Worm (Caenorhabditis elegans) whole organism, young adult: ENCODE data around the gene fbxb-19.
A peak's percentile ranks its signal among the peaks of the same experiment; 100 is the strongest.

Experiments
- B0035.1 ChIP-seq: sonication (generic microtip); optimal IDR thresholded peaks from 2 replicates; lab custom pipeline; 2016; ENCODE audit warnings: missing genetic modification characterization, mild to moderate bottlenecking, missing compliant biosample characterization, missing genotype, missing genetic modification reagents
- B0261.1 ChIP-seq: sonication (generic microtip); optimal IDR thresholded peaks from 2 replicates; lab custom pipeline; 2016; ENCODE audit warnings: mild to moderate bottlenecking, missing genetic modification characterization, moderate library complexity, missing compliant biosample characterization
- B0336.3 ChIP-seq: fragments of 200-800 bp; sonication (Bioruptor generic); IDR thresholded peaks from 2 replicates; pipeline ENCODE4 v1.3.6; 2022; ENCODE audit warnings: missing genetic modification characterization, missing compliant biosample characterization
- D2030.7 ChIP-seq: fragments of 200-800 bp; sonication (Bioruptor generic); IDR thresholded peaks from 2 replicates; pipeline ENCODE4 v1.3.6; 2022; ENCODE audit warnings: missing genetic modification reagents, missing genetic modification characterization, missing compliant biosample characterization
- F49E8.2 ChIP-seq: sonication (generic microtip); optimal IDR thresholded peaks from 3 replicates; lab custom pipeline; 2017; ENCODE audit warnings: missing genetic modification characterization, mild to moderate bottlenecking, missing compliant biosample characterization, antibody characterized with exemption, moderate library complexity; ENCODE audit not compliant: insufficient read depth
- K11D2.4 ChIP-seq: fragments of 200-800 bp; sonication (Bioruptor generic); IDR thresholded peaks from 2 replicates; pipeline ENCODE4 v1.3.6; 2022; ENCODE audit warnings: missing genetic modification reagents, missing genetic modification characterization, missing compliant biosample characterization
- T07F8.4 ChIP-seq: sonication (generic microtip); optimal IDR thresholded peaks from 2 replicates; lab custom pipeline; 2016; ENCODE audit warnings: mild to moderate bottlenecking, missing genetic modification characterization, moderate library complexity, missing compliant biosample characterization
- Y56A3A.18 ChIP-seq: fragments of 200-800 bp; sonication (Bioruptor generic); IDR thresholded peaks from 2 replicates; pipeline ENCODE4 v1.3.6; 2022; ENCODE audit warnings: missing genetic modification reagents, missing genetic modification characterization, missing compliant biosample characterization
- Y95B8A.8 ChIP-seq: fragments of 200-800 bp; sonication (Bioruptor generic); IDR thresholded peaks from 2 replicates; pipeline ENCODE4 v1.3.6; 2022; ENCODE audit warnings: missing genetic modification reagents, missing genetic modification characterization, missing compliant biosample characterization
- akir-1 ChIP-seq: fragments of 200-800 bp; sonication (Bioruptor generic); optimal IDR thresholded peaks from 2 replicates; lab custom pipeline; 2018; ENCODE audit warnings: mild to moderate bottlenecking, missing genetic modification characterization, moderate library complexity, missing compliant biosample characterization
- aptf-2 ChIP-seq: fragments of 200-800 bp; sonication (Bioruptor generic); conservative IDR thresholded peaks from 2 replicates; pipeline ENCODE4 v1.3.6; 2022; ENCODE audit warnings: missing genetic modification reagents, missing genetic modification characterization, missing compliant biosample characterization
- aptf-3 ChIP-seq: fragments of 200-800 bp; sonication (Bioruptor generic); IDR thresholded peaks from 2 replicates; pipeline ENCODE4 v1.3.6; 2022; ENCODE audit warnings: missing genetic modification characterization, missing compliant biosample characterization
- attf-3 ChIP-seq: fragments of 200-800 bp; sonication (Bioruptor generic); conservative IDR thresholded peaks from 2 replicates; pipeline ENCODE4 v1.3.6; 2022; ENCODE audit warnings: missing genetic modification reagents, missing genetic modification characterization, missing compliant biosample characterization
- bed-2 ChIP-seq: fragments of 200-800 bp; sonication (Bioruptor generic); IDR thresholded peaks from 2 replicates; pipeline ENCODE4 v1.3.6; 2022; ENCODE audit warnings: missing genetic modification reagents, missing genetic modification characterization, missing compliant biosample characterization
- ccch-3 ChIP-seq: fragments of 200-800 bp; sonication (Bioruptor generic); optimal IDR thresholded peaks from 2 replicates; lab custom pipeline; 2018; ENCODE audit warnings: mild to moderate bottlenecking, missing genetic modification characterization, missing compliant biosample characterization
- ceh-100 ChIP-seq: fragments of 200-800 bp; sonication (Bioruptor generic); IDR thresholded peaks from 2 replicates; pipeline ENCODE4 v1.3.6; 2022; ENCODE audit warnings: missing genetic modification reagents, missing genetic modification characterization, missing compliant biosample characterization
- chd-7 ChIP-seq: sonication (generic microtip); optimal IDR thresholded peaks from 2 replicates; lab custom pipeline; 2016; ENCODE audit warnings: mild to moderate bottlenecking, missing genetic modification characterization, moderate library complexity, missing compliant biosample characterization
- die-1 ChIP-seq: sonication (generic microtip); optimal IDR thresholded peaks from 2 replicates; lab custom pipeline; 2016; ENCODE audit warnings: missing genotype, mild to moderate bottlenecking, missing genetic modification characterization, missing compliant biosample characterization
- dox-1 ChIP-seq: fragments of 200-800 bp; sonication (Bioruptor generic); IDR thresholded peaks from 2 replicates; pipeline ENCODE4 v1.3.6; 2022; ENCODE audit warnings: missing genetic modification reagents, missing genetic modification characterization, missing compliant biosample characterization
- efl-1 ChIP-seq: fragments of 150-350 bp; optimal IDR thresholded peaks from 2 replicates; lab custom pipeline; 2014; ENCODE audit warnings: missing biosample characterization, missing genetic modification reagents, missing genetic modification characterization
- ekl-4 ChIP-seq: fragments of 200-800 bp; sonication (Bioruptor generic); IDR thresholded peaks from 2 replicates; pipeline ENCODE4 v1.3.6; 2022; ENCODE audit warnings: missing genetic modification reagents, missing genetic modification characterization, missing compliant biosample characterization
- ets-4 ChIP-seq: fragments of 200-800 bp; sonication (Bioruptor generic); optimal IDR thresholded peaks from 2 replicates; lab custom pipeline; 2018; ENCODE audit warnings: mild to moderate bottlenecking, missing genetic modification characterization, missing compliant biosample characterization
- hlh-26 ChIP-seq: fragments of 200-800 bp; sonication (Bioruptor generic); conservative IDR thresholded peaks from 2 replicates; pipeline ENCODE4 v1.3.6; 2022; ENCODE audit warnings: missing genetic modification reagents, missing genetic modification characterization, missing compliant biosample characterization
- hsf-1 ChIP-seq: fragments of 200-800 bp; sonication (Bioruptor generic); IDR thresholded peaks from 2 replicates; pipeline ENCODE4 v1.3.6; 2022; ENCODE audit warnings: missing genetic modification reagents, missing genetic modification characterization, missing compliant biosample characterization
- lin-26 ChIP-seq: fragments of 200-800 bp; sonication (Bioruptor generic); IDR thresholded peaks from 2 replicates; pipeline ENCODE4 v1.3.6; 2022; ENCODE audit warnings: missing genetic modification reagents, missing genetic modification characterization, missing compliant biosample characterization
- lsy-27 ChIP-seq: sonication (generic microtip); optimal IDR thresholded peaks from 2 replicates; lab custom pipeline; 2017; ENCODE audit warnings: missing genetic modification characterization, mild to moderate bottlenecking, missing compliant biosample characterization, antibody characterized with exemption, missing genotype, borderline replicate concordance; ENCODE audit not compliant: insufficient read depth
- mcd-1 ChIP-seq: fragments of 200-800 bp; sonication (Bioruptor generic); IDR thresholded peaks from 2 replicates; pipeline ENCODE4 v1.3.6; 2022; ENCODE audit warnings: missing genetic modification reagents, missing genetic modification characterization, missing compliant biosample characterization
- mxl-1 ChIP-seq: sonication (generic microtip); optimal IDR thresholded peaks from 2 replicates; lab custom pipeline; 2016; ENCODE audit warnings: missing genetic modification characterization, missing compliant biosample characterization
- nfya-2 ChIP-seq: fragments of 200-800 bp; sonication (Bioruptor generic); IDR thresholded peaks from 2 replicates; pipeline ENCODE4 v1.3.6; 2022; ENCODE audit warnings: missing genetic modification reagents, missing genetic modification characterization, missing compliant biosample characterization
- nhr-80 ChIP-seq: sonication (generic microtip); optimal IDR thresholded peaks from 2 replicates; lab custom pipeline; 2016; ENCODE audit warnings: missing genetic modification characterization, missing compliant biosample characterization
- rpc-1 ChIP-seq, 2 experiments: fragments of 150-350 bp in 1 of 2; sonication (generic microtip) in 1 of 2; optimal IDR thresholded peaks; 2 replicates each; lab custom pipeline; 2014 to 2018; ENCODE audit warnings: missing biosample characterization in 1 of 2, missing genetic modification characterization in 1 of 2, missing genetic modification reagents in 1 of 2, missing genotype in 1 of 2
- sea-2 ChIP-seq: fragments of 200-800 bp; sonication (Bioruptor generic); IDR thresholded peaks from 2 replicates; pipeline ENCODE4 v1.3.6; 2022; ENCODE audit warnings: missing genetic modification characterization, missing compliant biosample characterization
- somi-1 ChIP-seq: fragments of 200-800 bp; sonication (Bioruptor generic); optimal IDR thresholded peaks from 2 replicates; lab custom pipeline; 2018; ENCODE audit warnings: mild to moderate bottlenecking, missing genetic modification characterization, missing compliant biosample characterization
- tbp1 ChIP-seq: fragments of 200-800 bp; sonication (Bioruptor generic); optimal IDR thresholded peaks from 2 replicates; lab custom pipeline; 2018; ENCODE audit warnings: mild to moderate bottlenecking, missing genetic modification characterization, missing compliant biosample characterization
- tbx-9 ChIP-seq: sonication (generic microtip); optimal IDR thresholded peaks from 2 replicates; lab custom pipeline; 2016; ENCODE audit warnings: borderline replicate concordance, missing genetic modification characterization, inconsistent platforms, missing compliant biosample characterization
- unc-62 ChIP-seq: fragments of 150-350 bp; optimal IDR thresholded peaks from 2 replicates; lab custom pipeline; 2014; ENCODE audit warnings: missing biosample characterization, missing genetic modification reagents, missing genetic modification characterization
- ztf-3 ChIP-seq: fragments of 200-800 bp; sonication (Bioruptor generic); optimal IDR thresholded peaks from 2 replicates; lab custom pipeline; 2018; ENCODE audit warnings: mild to moderate bottlenecking, missing genetic modification characterization, missing compliant biosample characterization

Gene fbxb-19

DNA sequence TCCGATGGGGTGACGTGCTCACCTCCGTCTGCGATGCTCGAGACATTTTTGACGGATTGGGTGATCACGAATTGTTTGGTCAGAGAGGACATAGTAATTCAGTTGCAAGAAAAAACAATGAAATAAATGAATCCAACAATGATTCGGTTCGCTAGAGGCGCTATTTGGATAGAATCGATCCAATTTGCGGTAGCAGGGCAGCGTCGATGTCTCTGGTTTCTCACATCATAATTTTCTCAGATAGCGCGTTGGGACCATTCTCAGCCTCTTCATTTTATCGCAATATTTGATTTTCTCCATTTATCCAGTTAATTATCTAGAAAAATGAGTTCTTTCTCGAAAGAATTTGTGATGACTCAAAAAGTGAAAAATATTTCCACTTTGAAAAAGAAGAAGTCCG is 17.4 kb upstream of the fbxb-19 start, which contains the start of gene sdz-18:
sdz-18 (minus strand) TSS at position 101 of the 400 bp plus-strand sequence.
- TF ChIP-seq lin-26 (GFP tag; lab: Robert Waterston, UW): no peak
- no peak for TF ChIP-seq somi-1 (GFP tag; lab: Kevin White, UChicago)
- TF ChIP-seq D2030.7 (GFP tag; lab: Robert Waterston, UW): no peak
- TF ChIP-seq nfya-2 (GFP tag; lab: Robert Waterston, UW): no peak
- TF ChIP-seq nhr-80 (tag; lab: Kevin White, UChicago): no peak
- TF ChIP-seq F49E8.2 (tag; lab: Kevin White, UChicago): no peak
- no peak for TF ChIP-seq ekl-4 (GFP tag; lab: Robert Waterston, UW)
- TF ChIP-seq tbx-9 (tag; lab: Kevin White, UChicago): no peak
- no peak for TF ChIP-seq chd-7 (tag; lab: Kevin White, UChicago)
- TF ChIP-seq ceh-100 (GFP tag; lab: Robert Waterston, UW): no peak
- no peak for TF ChIP-seq bed-2 (GFP tag; lab: Robert Waterston, UW)
- no peak for TF ChIP-seq mcd-1 (GFP tag; lab: Robert Waterston, UW)
- TF ChIP-seq attf-3 (GFP tag; lab: Robert Waterston, UW): no peak
- no peak for TF ChIP-seq tbp1
- TF ChIP-seq B0336.3 (GFP tag; lab: Robert Waterston, UW): no peak
- TF ChIP-seq sea-2: no peak
- TF ChIP-seq T07F8.4 (tag; lab: Kevin White, UChicago): no peak
- TF ChIP-seq ztf-3 (GFP tag; lab: Kevin White, UChicago): no peak
- TF ChIP-seq Y95B8A.8 (GFP tag; lab: Robert Waterston, UW): no peak
- TF ChIP-seq ccch-3: no peak

DNA sequence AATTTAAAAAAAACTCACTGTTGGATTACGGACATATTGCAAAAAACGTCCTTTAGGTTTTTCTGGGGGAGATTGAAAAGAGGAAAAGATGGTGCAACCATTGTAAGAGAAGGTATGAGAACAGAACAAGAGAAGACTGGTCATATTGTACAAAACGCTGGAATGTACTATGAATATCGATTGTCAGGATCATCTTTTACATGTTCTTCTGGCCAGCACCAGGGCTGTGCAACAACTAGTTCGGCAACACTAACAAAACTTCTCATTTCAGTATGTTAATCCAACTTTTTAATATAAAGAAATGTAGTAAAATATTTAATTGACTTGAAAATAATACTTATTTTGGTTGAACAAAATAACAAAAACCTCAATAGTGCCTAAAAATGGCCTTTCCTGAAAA is 14.4 kb upstream of the fbxb-19 start, which contains the start of gene fbxb-47:
fbxb-47 (minus strand) TSS at position 101 of the 400 bp plus-strand sequence.
- TF ChIP-seq F49E8.2 (tag; lab: Kevin White, UChicago) (no peak), akir-1 (no peak), hsf-1 (GFP tag; lab: Robert Waterston, UW) (no peak), unc-62 (GFP tag; lab: Kevin White, UChicago) (no peak)

DNA sequence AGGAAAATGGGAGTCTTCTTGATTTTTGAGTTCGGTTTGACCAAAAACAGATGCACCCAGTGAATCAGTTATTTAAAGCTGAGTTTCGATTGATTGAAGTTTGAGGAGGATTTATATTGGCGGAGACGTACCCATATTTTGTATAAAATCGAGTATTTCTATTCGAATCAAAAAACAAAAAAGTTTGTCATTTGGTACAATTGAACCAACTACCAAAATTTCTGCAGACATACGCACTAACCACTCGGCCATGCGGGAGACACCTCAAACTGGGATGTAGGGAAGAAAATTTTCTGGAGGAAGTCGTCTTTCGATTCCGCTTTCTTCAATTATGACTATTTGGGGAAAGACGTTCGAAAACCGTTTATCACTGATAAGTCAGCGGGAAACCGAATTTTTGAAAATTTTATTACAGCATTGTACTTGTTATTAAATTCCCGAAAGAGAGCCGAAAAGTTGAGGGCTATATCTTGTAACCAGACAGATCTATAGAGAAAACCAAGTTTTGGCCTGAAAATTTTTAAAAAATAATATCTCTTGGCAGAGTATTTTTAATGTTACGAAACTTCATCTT is 11.6 kb upstream of the fbxb-19 start:
- TF ChIP-seq lin-26 (GFP tag; lab: Robert Waterston, UW) (peak; percentile 61; the same call in 1 of the 2 replicates), rpc-1 (optimal IDR thresholded peaks at IDR 0.05; lab: Kevin White, UChicago) (peak; percentile 32), rpc-1 (tag; optimal IDR thresholded peaks at IDR 0.05; lab: Kevin White, UChicago) (peak; percentile 66), B0261.1 (tag; lab: Kevin White, UChicago) (peak; percentile 59), tbp1 (peak; percentile 76)
- TF ChIP-seq, all 124 proteins: peak for 4; not testable (repeated sequence) for 120

DNA sequence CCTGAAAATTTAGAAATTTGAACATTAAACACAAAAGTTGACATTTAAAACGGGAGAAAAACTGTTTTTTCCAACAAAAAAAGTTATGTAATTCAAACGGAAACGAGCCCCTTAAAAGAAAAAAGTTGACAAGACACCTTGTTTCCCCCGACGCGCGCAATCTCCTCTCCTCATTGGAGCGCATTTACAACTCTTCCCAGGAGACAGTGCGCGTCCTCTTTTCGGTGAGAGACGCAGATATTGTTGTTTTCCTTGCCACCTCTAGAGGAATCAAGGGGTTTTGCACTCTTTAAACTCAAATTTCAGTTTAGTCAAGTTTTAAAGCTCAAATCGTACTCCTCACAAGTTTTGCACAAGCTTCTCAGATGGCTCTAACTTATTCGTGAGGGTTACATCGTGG is 6.9 kb upstream of the fbxb-19 start, which contains the start of gene F58E1.13:
F58E1.13 (minus strand) TSS at position 12 of the 400 bp plus-strand sequence.
- TF ChIP-seq Y56A3A.18 (GFP tag; lab: Robert Waterston, UW) (no peak), efl-1 (GFP tag; lab: Kevin White, UChicago) (peak; percentile 5), aptf-2 (peak; percentile 90), aptf-3 (GFP tag; lab: Robert Waterston, UW) (no peak)

DNA sequence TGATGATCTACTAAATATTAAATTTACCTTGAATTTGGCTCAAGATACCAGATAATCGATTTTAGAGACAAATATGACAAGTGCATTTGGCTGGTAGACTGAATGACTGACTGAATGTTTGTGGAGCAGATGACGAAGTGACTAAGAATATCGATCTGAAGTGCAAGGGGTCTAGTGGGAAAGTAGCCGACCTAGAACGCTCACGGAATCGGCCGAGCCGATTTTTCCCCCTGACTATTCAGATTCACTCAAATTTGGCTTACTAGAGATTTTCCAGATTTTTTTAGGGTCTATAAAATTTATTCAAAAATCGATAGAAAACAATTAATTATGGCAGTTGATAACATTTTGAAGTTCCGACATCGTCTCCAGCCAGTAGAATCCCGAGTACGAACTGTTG is 5.5 kb upstream of the fbxb-19 start, which contains the start of gene fbxc-26:
fbxc-26 (minus strand) TSS at position 101 of the 400 bp plus-strand sequence.
- TF ChIP-seq dox-1 (GFP tag; lab: Robert Waterston, UW) (no peak), hlh-26 (GFP tag; lab: Robert Waterston, UW) (no peak), somi-1 (GFP tag; lab: Kevin White, UChicago) (no peak), mxl-1 (tag; lab: Kevin White, UChicago) (no peak), ets-4 (GFP tag; lab: Kevin White, UChicago) (no peak), die-1 (tag; lab: Kevin White, UChicago) (no peak), B0035.1 (tag; lab: Kevin White, UChicago) (no peak), K11D2.4 (no peak), lsy-27 (tag; lab: Kevin White, UChicago) (no peak)
